ENCODE assay signal across 2 fruit fly cellular contexts in genomic region chr3L:15174086-15174485, dm6.
TF ChIP-seq lines count a peak whose summit lies in the region.

No protein-coding gene starts in this region.

TF ChIP-seq in whole organism, embryonic, 481 proteins besides CTCF, POLR2A, EP300 and RAD21 (continued from another document):
- TF ChIP-seq CG8281 (tag; optimal IDR thresholded peaks at IDR 0.05; lab: Kevin White, UChicago) (no peak), CG10565 (GFP tag; optimal IDR thresholded peaks at IDR 0.05; lab: Kevin White, UChicago) (no peak), ranshi (GFP tag; IDR thresholded peaks at IDR 0.05; lab: Robert Waterston, UW) (no peak), CG18262 (tag; optimal IDR thresholded peaks at IDR 0.05; lab: Kevin White, UChicago) (peak; percentile 37), dmrt99B (tag; optimal IDR thresholded peaks at IDR 0.05; lab: Kevin White, UChicago) (peak; percentile 20), sens (GFP tag; lab: Kevin White, UChicago) (peak; percentile 58), trem (tag; optimal IDR thresholded peaks at IDR 0.05; lab: Kevin White, UChicago) (peak; percentile 5), CG10979 (tag; optimal IDR thresholded peaks at IDR 0.05; lab: Kevin White, UChicago) (peak; percentile 47), Atf3 (GFP tag; optimal IDR thresholded peaks at IDR 0.05; lab: Kevin White, UChicago) (no peak), da (GFP tag; optimal IDR thresholded peaks at IDR 0.05; lab: Kevin White, UChicago) (no peak), D19A (tag; optimal IDR thresholded peaks at IDR 0.05; lab: Kevin White, UChicago) (peak; percentile 24), grau (tag; optimal IDR thresholded peaks at IDR 0.05; lab: Kevin White, UChicago) (peak; percentile 8), bsh (GFP tag; optimal IDR thresholded peaks at IDR 0.05; lab: Kevin White, UChicago) (peak; percentile 31 to 36), cato (GFP tag; optimal IDR thresholded peaks at IDR 0.05; lab: Kevin White, UChicago; ENCODE audit: borderline replicate concordance) (no peak), CG10267 (tag; optimal IDR thresholded peaks at IDR 0.05; lab: Kevin White, UChicago) (peak; percentile 2)

TF ChIP-seq in whole organism, prepupa, 60 proteins besides CTCF, POLR2A, EP300 and RAD21 (continued from another document):
- TF ChIP-seq CG11762 (GFP tag; optimal IDR thresholded peaks at IDR 0.05; lab: Kevin White, UChicago; ENCODE audit: insufficient read depth) (no peak), lz (GFP tag; optimal IDR thresholded peaks at IDR 0.05; lab: Kevin White, UChicago) (no peak), acj6 (GFP tag; optimal IDR thresholded peaks at IDR 0.05; lab: Kevin White, UChicago) (peak; percentile 72), CG1621 (tag; optimal IDR thresholded peaks at IDR 0.05; lab: Kevin White, UChicago) (peak; percentile 38), Sox14 (GFP tag; optimal IDR thresholded peaks at IDR 0.05; lab: Kevin White, UChicago) (peak; percentile 44), salr (GFP tag; optimal IDR thresholded peaks at IDR 0.05; lab: Kevin White, UChicago) (peak; percentile 3 to 7), Sox102F (GFP tag; optimal IDR thresholded peaks at IDR 0.05; lab: Kevin White, UChicago) (peak; percentile 19), fd85E (GFP tag; optimal IDR thresholded peaks at IDR 0.05; lab: Kevin White, UChicago) (no peak), Blimp-1 (GFP tag; optimal IDR thresholded peaks at IDR 0.05; lab: Kevin White, UChicago) (no peak), esn (GFP tag; optimal IDR thresholded peaks at IDR 0.05; lab: Kevin White, UChicago) (peak; percentile 63), CG11294 (GFP tag; IDR thresholded peaks at IDR 0.05; lab: Robert Waterston, UW) (no peak), CG11902 (GFP tag; optimal IDR thresholded peaks at IDR 0.05; lab: Kevin White, UChicago) (peak; percentile 44), Eip75B (GFP tag; optimal IDR thresholded peaks at IDR 0.05; lab: Kevin White, UChicago) (peak; percentile 21), dsx (GFP tag; optimal IDR thresholded peaks at IDR 0.05; lab: Kevin White, UChicago; ENCODE audit: poor library complexity, severe bottlenecking) (peak; percentile 79), CG8632 (GFP tag; optimal IDR thresholded peaks at IDR 0.05; lab: Kevin White, UChicago) (peak; percentile 78), fkh (GFP tag; optimal IDR thresholded peaks at IDR 0.05; lab: Kevin White, UChicago) (no peak), vri (GFP tag; optimal IDR thresholded peaks at IDR 0.05; lab: Kevin White, UChicago) (no peak), Ets21C (GFP tag; optimal IDR thresholded peaks at IDR 0.05; lab: Kevin White, UChicago) (no peak), CG16779 (tag; optimal IDR thresholded peaks at IDR 0.05; lab: Kevin White, UChicago) (peak; percentile 46), spab (GFP tag; optimal IDR thresholded peaks at IDR 0.05; lab: Kevin White, UChicago) (peak; percentile 77), ss (GFP tag; optimal IDR thresholded peaks at IDR 0.05; lab: Kevin White, UChicago) (peak; percentile 56 to 69), CG6854 (GFP tag; optimal IDR thresholded peaks at IDR 0.05; lab: Kevin White, UChicago) (peak; percentile 9), cyc (GFP tag; optimal IDR thresholded peaks at IDR 0.05; lab: Kevin White, UChicago) (peak; percentile 12), CG6276 (GFP tag; optimal IDR thresholded peaks at IDR 0.05; lab: Kevin White, UChicago) (no peak), achi (GFP tag; optimal IDR thresholded peaks at IDR 0.05; lab: Kevin White, UChicago) (peak; percentile 78), Hr39 (GFP tag; optimal IDR thresholded peaks at IDR 0.05; lab: Kevin White, UChicago) (peak; percentile 22), Sox15 (GFP tag; optimal IDR thresholded peaks at IDR 0.05; lab: Kevin White, UChicago) (peak; percentile 51), topi (GFP tag; optimal IDR thresholded peaks at IDR 0.05; lab: Kevin White, UChicago) (peak; percentile 42), CG3032 (tag; optimal IDR thresholded peaks at IDR 0.05; lab: Kevin White, UChicago) (peak; percentile 81), CG10631 (GFP tag; optimal IDR thresholded peaks at IDR 0.05; lab: Kevin White, UChicago) (peak; percentile 80), CG9139 (GFP tag; optimal IDR thresholded peaks at IDR 0.05; lab: Kevin White, UChicago) (peak; percentile 48), Gug (GFP tag; IDR thresholded peaks at IDR 0.05; lab: Robert Waterston, UW) (no peak), OdsH (GFP tag; optimal IDR thresholded peaks at IDR 0.05; lab: Kevin White, UChicago) (peak; percentile 66), CG31627 (GFP tag; optimal IDR thresholded peaks at IDR 0.05; lab: Kevin White, UChicago) (no peak), svp (GFP tag; lab: Kevin White, UChicago) (peak; percentile 75), Eip93F (GFP tag; optimal IDR thresholded peaks at IDR 0.05; lab: Kevin White, UChicago) (no peak)
